Worm (Caenorhabditis elegans): ENCODE results near the gene misc-1.
A peak's percentile ranks its signal among the peaks of the same experiment; 100 is the strongest.

The misc-1 gene

ce11 chrII:286551-286724, at the start of gene misc-1:
TSS of gene misc-1 (plus strand) at chrII:286625.
- no peak for TF ChIP-seq pes-1 (GFP tag; IDR thresholded peaks at IDR 0.05)
- TF ChIP-seq sea-1 (GFP tag; conservative IDR thresholded peaks at IDR 0.05), result no peak

- TF ChIP-seq B0310.2 (tag; optimal IDR thresholded peaks at IDR 0.05) (no peak), scrt-1 (GFP tag; IDR thresholded peaks at IDR 0.05) (no peak), ceh-13 (GFP tag; optimal IDR thresholded peaks at IDR 0.05) (no peak), tbx-11 (GFP tag; IDR thresholded peaks at IDR 0.05) (no peak), aly-1 (tag; optimal IDR thresholded peaks at IDR 0.05) (no peak), hmg-4 (GFP tag; optimal IDR thresholded peaks at IDR 0.05) (no peak), ama-1 (optimal IDR thresholded peaks at IDR 0.05) (no peak), ceh-36 (tag; optimal IDR thresholded peaks at IDR 0.05) (no peak), hnd-1 (tag; optimal IDR thresholded peaks at IDR 0.05) (no peak), tra-4 (tag; optimal IDR thresholded peaks at IDR 0.05) (no peak), pes-1 (GFP tag; IDR thresholded peaks at IDR 0.05) (no peak)
These were observed 48.7 kb upstream of the misc-1 start, which contains the start of gene laat-1 for ce11 chrII:237721-238120. TSS of gene laat-1 (minus strand) at chrII:237821.

ce11 chrII:240043-240442, 46.4 kb upstream of the misc-1 start:
- TF ChIP-seq hmg-4 (GFP tag; optimal IDR thresholded peaks at IDR 0.05), result no peak
- TF ChIP-seq F13C5.2 (tag; optimal IDR thresholded peaks at IDR 0.05), result no peak
- TF ChIP-seq tra-4 (tag; optimal IDR thresholded peaks at IDR 0.05), result no peak
- TF ChIP-seq hmbx-1 (tag; optimal IDR thresholded peaks at IDR 0.05), result no peak
- no peak for TF ChIP-seq aly-1 (tag; optimal IDR thresholded peaks at IDR 0.05)
- TF ChIP-seq flt-1 (GFP tag; IDR thresholded peaks at IDR 0.05), result no peak
- no peak for TF ChIP-seq ama-1 (optimal IDR thresholded peaks at IDR 0.05)
- no peak for TF ChIP-seq tbx-37 (GFP tag; conservative IDR thresholded peaks at IDR 0.05)
- no peak for TF ChIP-seq sea-1 (GFP tag; conservative IDR thresholded peaks at IDR 0.05)
- TF ChIP-seq ets-7 (tag; optimal IDR thresholded peaks at IDR 0.05), result no peak
- no peak for TF ChIP-seq B0310.2 (tag; optimal IDR thresholded peaks at IDR 0.05)
- no peak for TF ChIP-seq ceh-36 (tag; optimal IDR thresholded peaks at IDR 0.05)

- no peak for TF ChIP-seq hmbx-1 (tag; optimal IDR thresholded peaks at IDR 0.05)
These were observed 38.7 kb upstream of the misc-1 start for ce11 chrII:247736-248135.

ce11 chrII:255124-255523, 31.3 kb upstream of the misc-1 start:
- peak; percentile 40 for TF ChIP-seq hnd-1 (tag; optimal IDR thresholded peaks at IDR 0.05)
- peak; percentile 33 for TF ChIP-seq ceh-13 (GFP tag; optimal IDR thresholded peaks at IDR 0.05)
- TF ChIP-seq tbx-11 (GFP tag; IDR thresholded peaks at IDR 0.05), result peak; percentile 79
- peak; percentile 78 for TF ChIP-seq ceh-36 (tag; optimal IDR thresholded peaks at IDR 0.05)
- TF ChIP-seq hmg-4 (GFP tag; optimal IDR thresholded peaks at IDR 0.05), result peak; percentile 84
- TF ChIP-seq ama-1 (optimal IDR thresholded peaks at IDR 0.05), result no peak
- peak; percentile 65; the same call in 1 of the 2 replicates for TF ChIP-seq tbx-37 (GFP tag; conservative IDR thresholded peaks at IDR 0.05)
- TF ChIP-seq F13C5.2 (tag; optimal IDR thresholded peaks at IDR 0.05), result peak; percentile 96
- TF ChIP-seq pes-1 (GFP tag; IDR thresholded peaks at IDR 0.05), result peak; percentile 80
- TF ChIP-seq tra-4 (tag; optimal IDR thresholded peaks at IDR 0.05), result no peak
- TF ChIP-seq ets-7 (tag; optimal IDR thresholded peaks at IDR 0.05), result peak; percentile 52
- TF ChIP-seq hmbx-1 (tag; optimal IDR thresholded peaks at IDR 0.05), result peak; percentile 77
- TF ChIP-seq scrt-1 (GFP tag; IDR thresholded peaks at IDR 0.05), result peak; percentile 81
- TF ChIP-seq aly-1 (tag; optimal IDR thresholded peaks at IDR 0.05), result peak; percentile 73
- peak; percentile 39 for TF ChIP-seq B0310.2 (tag; optimal IDR thresholded peaks at IDR 0.05)
- peak; percentile 61; the same call in 1 of the 2 replicates for TF ChIP-seq sea-1 (GFP tag; conservative IDR thresholded peaks at IDR 0.05)
- TF ChIP-seq flt-1 (GFP tag; IDR thresholded peaks at IDR 0.05), result peak; percentile 77

ce11 chrII:257519-257918, 28.9 kb upstream of the misc-1 start, which contains the start of gene cat-2:
TSS of gene cat-2 (plus strand) at chrII:257819.
- TF ChIP-seq ama-1 (optimal IDR thresholded peaks at IDR 0.05) (no peak), ceh-13 (GFP tag; optimal IDR thresholded peaks at IDR 0.05) (no peak)

ce11 chrII:263563-263962, 22.9 kb upstream of the misc-1 start, which contains the start of gene scc-2:
TSS of gene scc-2 (minus strand) at chrII:263663.
- no peak for TF ChIP-seq sea-1 (GFP tag; conservative IDR thresholded peaks at IDR 0.05)
- no peak for TF ChIP-seq hnd-1 (tag; optimal IDR thresholded peaks at IDR 0.05)
- TF ChIP-seq aly-1 (tag; optimal IDR thresholded peaks at IDR 0.05), result no peak
- no peak for TF ChIP-seq hmg-4 (GFP tag; optimal IDR thresholded peaks at IDR 0.05)
- no peak for TF ChIP-seq tbx-11 (GFP tag; IDR thresholded peaks at IDR 0.05)
- no peak for TF ChIP-seq tra-4 (tag; optimal IDR thresholded peaks at IDR 0.05)

- no peak for TF ChIP-seq ets-7 (tag; optimal IDR thresholded peaks at IDR 0.05)
- no peak for TF ChIP-seq sea-1 (GFP tag; conservative IDR thresholded peaks at IDR 0.05)
- TF ChIP-seq tbx-37 (GFP tag; conservative IDR thresholded peaks at IDR 0.05), result no peak
These were observed 22.4 kb upstream of the misc-1 start, which contains the start of gene B0432.14 for ce11 chrII:264053-264452. TSS of gene B0432.14 (plus strand) at chrII:264353.

- TF ChIP-seq hmg-4 (GFP tag; optimal IDR thresholded peaks at IDR 0.05) (no peak), tbx-37 (GFP tag; conservative IDR thresholded peaks at IDR 0.05) (no peak), hnd-1 (tag; optimal IDR thresholded peaks at IDR 0.05) (no peak), tbx-11 (GFP tag; IDR thresholded peaks at IDR 0.05) (no peak)
These were observed 12.6 kb upstream of the misc-1 start, which contains the start of gene B0432.7 for ce11 chrII:273872-274271. TSS of gene B0432.7 (minus strand) at chrII:273972.

ce11 chrII:278636-279035, 7.8 kb upstream of the misc-1 start, which contains the start of gene B0432.8:
TSS of gene B0432.8 (minus strand) at chrII:278736.
- TF ChIP-seq aly-1 (tag; optimal IDR thresholded peaks at IDR 0.05), result no peak
- no peak for TF ChIP-seq F13C5.2 (tag; optimal IDR thresholded peaks at IDR 0.05)
- no peak for TF ChIP-seq tbx-37 (GFP tag; conservative IDR thresholded peaks at IDR 0.05)
- no peak for TF ChIP-seq ceh-36 (tag; optimal IDR thresholded peaks at IDR 0.05)
- no peak for TF ChIP-seq pes-1 (GFP tag; IDR thresholded peaks at IDR 0.05)
- TF ChIP-seq scrt-1 (GFP tag; IDR thresholded peaks at IDR 0.05), result no peak
- TF ChIP-seq flt-1 (GFP tag; IDR thresholded peaks at IDR 0.05), result no peak
- TF ChIP-seq tra-4 (tag; optimal IDR thresholded peaks at IDR 0.05), result no peak
